Worm (Caenorhabditis elegans): ENCODE measurements around the gene T27C5.10.
"Not testable (repeated sequence)": the region's sequence is repeated elsewhere in the genome, so short reads cannot be mapped to it uniquely, and the experiment has no call there.

The T27C5.10 gene

ce11 chrV:17467881-17468280, 37.9 kb upstream of the T27C5.10 start:
- TF ChIP-seq pha-4 (tag; optimal IDR thresholded peaks at IDR 0.05) (no peak), ama-1 (optimal IDR thresholded peaks at IDR 0.05) (no peak), egl-5 (tag; optimal IDR thresholded peaks at IDR 0.05) (no peak), nhr-237 (tag; optimal IDR thresholded peaks at IDR 0.05) (no peak), ZK546.5 (tag; optimal IDR thresholded peaks at IDR 0.05) (no peak), aly-2 (tag; optimal IDR thresholded peaks at IDR 0.05) (no peak), egl-27 (tag; optimal IDR thresholded peaks at IDR 0.05) (no peak), fkh-2 (tag; optimal IDR thresholded peaks at IDR 0.05) (no peak), unc-62 (GFP tag; optimal IDR thresholded peaks at IDR 0.05) (no peak), skn-1 (tag; optimal IDR thresholded peaks at IDR 0.05) (no peak), mml-1 (tag; optimal IDR thresholded peaks at IDR 0.05) (no peak), ztf-11 (tag; optimal IDR thresholded peaks at IDR 0.05) (no peak), nhr-77 (tag; optimal IDR thresholded peaks at IDR 0.05) (no peak)

- TF ChIP-seq nhr-28 (tag; optimal IDR thresholded peaks at IDR 0.05), result no peak
- TF ChIP-seq mml-1 (tag; optimal IDR thresholded peaks at IDR 0.05), result no peak
- no peak for TF ChIP-seq nhr-23 (tag; optimal IDR thresholded peaks at IDR 0.05)
- TF ChIP-seq eor-1 (tag; optimal IDR thresholded peaks at IDR 0.05), result no peak
- no peak for TF ChIP-seq zag-1 (tag; optimal IDR thresholded peaks at IDR 0.05)
- TF ChIP-seq ztf-4 (tag; optimal IDR thresholded peaks at IDR 0.05), result no peak
- no peak for TF ChIP-seq nhr-76 (tag; optimal IDR thresholded peaks at IDR 0.05)
- no peak for TF ChIP-seq nhr-11 (tag; optimal IDR thresholded peaks at IDR 0.05)
These were observed 36.8 kb upstream of the T27C5.10 start, which contains the start of gene srw-72 for ce11 chrV:17466751-17467150. Gene srw-72 (plus strand): TSS chrV:17467051.

ce11 chrV:17464278-17464677, 34.3 kb upstream of the T27C5.10 start, which contains the start of gene F20E11.7:
Gene F20E11.7 (plus strand): TSS chrV:17464578.
- not testable (repeated sequence) for TF ChIP-seq nhr-23, nhr-12, pqm-1 (tag; optimal IDR thresholded peaks at IDR 0.05)

- TF ChIP-seq unc-39 (tag; optimal IDR thresholded peaks at IDR 0.05), result no peak
- no peak for TF ChIP-seq elt-2 (tag; optimal IDR thresholded peaks at IDR 0.05)
- no peak for TF ChIP-seq skn-1 (tag; optimal IDR thresholded peaks at IDR 0.05)
- no peak for TF ChIP-seq snpc-4 (tag; optimal IDR thresholded peaks at IDR 0.05)
- no peak for TF ChIP-seq lin-15B (tag; optimal IDR thresholded peaks at IDR 0.05)
- no peak for TF ChIP-seq ceh-28 (tag; optimal IDR thresholded peaks at IDR 0.05)
- TF ChIP-seq nhr-28 (tag; optimal IDR thresholded peaks at IDR 0.05), result no peak
- TF ChIP-seq jun-1 (tag; optimal IDR thresholded peaks at IDR 0.05), result no peak
- no peak for TF ChIP-seq tbx-2 (tag; optimal IDR thresholded peaks at IDR 0.05)
- TF ChIP-seq nhr-43 (tag; optimal IDR thresholded peaks at IDR 0.05; ENCODE audit: poor library complexity, severe bottlenecking), result no peak
- no peak for TF ChIP-seq nhr-25 (tag; optimal IDR thresholded peaks at IDR 0.05)
- TF ChIP-seq aly-2 (tag; optimal IDR thresholded peaks at IDR 0.05), result no peak
- no peak for TF ChIP-seq sea-2 (GFP tag; optimal IDR thresholded peaks at IDR 0.05)
- TF ChIP-seq egl-5 (tag; optimal IDR thresholded peaks at IDR 0.05), result no peak
- no peak for TF ChIP-seq nhr-23 (tag; optimal IDR thresholded peaks at IDR 0.05)
- TF ChIP-seq nfya-1 (tag; optimal IDR thresholded peaks at IDR 0.05; ENCODE audit: insufficient read depth), result no peak
- no peak for TF ChIP-seq unc-62 (GFP tag; optimal IDR thresholded peaks at IDR 0.05)
These were observed 30.1 kb upstream of the T27C5.10 start, which contains the start of gene srz-48 for ce11 chrV:17460061-17460460. Gene srz-48 (minus strand): TSS chrV:17460161.

- TF ChIP-seq nhr-28 (tag; optimal IDR thresholded peaks at IDR 0.05) (no peak), ztf-4 (tag; optimal IDR thresholded peaks at IDR 0.05) (no peak), ceh-9 (tag; optimal IDR thresholded peaks at IDR 0.05) (no peak), lin-15B (tag; optimal IDR thresholded peaks at IDR 0.05) (no peak), fkh-2 (tag; optimal IDR thresholded peaks at IDR 0.05) (no peak), egl-27 (tag; optimal IDR thresholded peaks at IDR 0.05) (no peak)
These were observed 28.1 kb upstream of the T27C5.10 start, which contains the start of gene str-200 for ce11 chrV:17458069-17458468. Gene str-200 (minus strand): TSS chrV:17458169.

Measured in whole organism, L3 larva.